Fruit fly (Drosophila melanogaster) whole organism, embryonic: Measurements from ENCODE around the gene CG17145.

Source experiments
- Abd-B ChIP-seq: fragments of 200-800 bp; sonication (Bioruptor generic); optimal IDR thresholded peaks from 2 replicates; lab custom pipeline; 2018; ENCODE audit warnings: missing biosample characterization, mild to moderate bottlenecking, missing genetic modification characterization, moderate library complexity
- Bdp1 ChIP-seq: fragments of 200-800 bp; sonication (Bioruptor generic); optimal IDR thresholded peaks from 3 replicates; lab custom pipeline; 2016; ENCODE audit warnings: missing biosample characterization, missing genetic modification characterization
- CG11560 ChIP-seq: fragments of 200-800 bp; sonication (Bioruptor generic); IDR thresholded peaks from 3 replicates; pipeline ENCODE4 v1.3.6; 2022; ENCODE audit warnings: missing biosample characterization, missing genetic modification characterization
- CG11723 ChIP-seq: fragments of 200-800 bp; sonication (Bioruptor generic); optimal IDR thresholded peaks from 2 replicates; lab custom pipeline; 2017; ENCODE audit warnings: missing biosample characterization, mild to moderate bottlenecking, missing genetic modification characterization
- CG12659 ChIP-seq: fragments of 200-800 bp; sonication (Bioruptor generic); optimal IDR thresholded peaks from 3 replicates; lab custom pipeline; 2017; ENCODE audit warnings: mild to moderate bottlenecking, missing biosample characterization, missing genetic modification reagents, missing genetic modification characterization
- CG13624 ChIP-seq: fragments of 200-800 bp; sonication (Bioruptor generic); optimal IDR thresholded peaks from 2 replicates; lab custom pipeline; 2016; ENCODE audit warnings: missing biosample characterization, missing genetic modification characterization
- CG16863 ChIP-seq: fragments of 200-800 bp; sonication (Bioruptor generic); optimal IDR thresholded peaks from 3 replicates; lab custom pipeline; 2016; ENCODE audit warnings: missing biosample characterization, missing genetic modification characterization
- CG17186 ChIP-seq: fragments of 200-800 bp; sonication (Bioruptor generic); optimal IDR thresholded peaks from 3 replicates; lab custom pipeline; 2017; ENCODE audit warnings: missing biosample characterization, missing genetic modification reagents, missing genetic modification characterization
- CG17568 ChIP-seq: fragments of 200-800 bp; sonication (Bioruptor generic); optimal IDR thresholded peaks from 2 replicates; lab custom pipeline; 2018; ENCODE audit warnings: missing biosample characterization, mild to moderate bottlenecking, missing genetic modification characterization, moderate library complexity
- CG17802 ChIP-seq: fragments of 200-800 bp; sonication (Bioruptor generic); optimal IDR thresholded peaks from 2 replicates; lab custom pipeline; 2018; ENCODE audit warnings: missing biosample characterization, mild to moderate bottlenecking, missing genetic modification characterization, moderate library complexity
- CG18764 ChIP-seq: fragments of 200-800 bp; sonication (Bioruptor generic); optimal IDR thresholded peaks from 3 replicates; lab custom pipeline; 2016; ENCODE audit warnings: missing biosample characterization, missing genetic modification characterization
- CG2120 ChIP-seq: fragments of 200-800 bp; sonication (Bioruptor generic); optimal IDR thresholded peaks from 3 replicates; lab custom pipeline; 2016; ENCODE audit warnings: missing biosample characterization, missing genetic modification characterization
- CG31441 ChIP-seq: fragments of 200-800 bp; sonication (Bioruptor generic); IDR thresholded peaks from 2 replicates; pipeline ENCODE4 v1.3.6; 2022; ENCODE audit warnings: missing biosample characterization, missing genetic modification characterization
- CG3407 ChIP-seq: fragments of 200-800 bp; sonication (Bioruptor generic); optimal IDR thresholded peaks from 2 replicates; lab custom pipeline; 2018; ENCODE audit warnings: missing biosample characterization, mild to moderate bottlenecking, missing genetic modification characterization
- CG4282 ChIP-seq: fragments of 200-800 bp; sonication (Bioruptor generic); optimal IDR thresholded peaks from 2 replicates; lab custom pipeline; 2016; ENCODE audit warnings: missing biosample characterization, missing genetic modification characterization
- CG4854 ChIP-seq: fragments of 200-800 bp; sonication (Bioruptor generic); optimal IDR thresholded peaks from 2 replicates; lab custom pipeline; 2016; ENCODE audit warnings: missing biosample characterization, missing genetic modification characterization, inconsistent platforms
- CG6689 ChIP-seq: fragments of 200-800 bp; sonication (Bioruptor generic); IDR thresholded peaks from 2 replicates; pipeline ENCODE4 v1.3.6; 2022; ENCODE audit warnings: missing biosample characterization, missing genetic modification characterization
- CG6813 ChIP-seq: fragments of 200-800 bp; sonication (Bioruptor generic); optimal IDR thresholded peaks from 2 replicates; lab custom pipeline; 2017; ENCODE audit warnings: missing biosample characterization, missing genetic modification characterization, mild to moderate bottlenecking, moderate library complexity, missing genetic modification reagents
- CG8388 ChIP-seq: fragments of 200-800 bp; sonication (Bioruptor generic); optimal IDR thresholded peaks from 2 replicates; lab custom pipeline; 2019; ENCODE audit warnings: missing biosample characterization, mild to moderate bottlenecking, missing genetic modification characterization, moderate library complexity
- CG8765 ChIP-seq: fragments of 200-800 bp; sonication (Bioruptor generic); IDR thresholded peaks from 2 replicates; pipeline ENCODE4 v1.3.6; 2022; ENCODE audit warnings: missing biosample characterization, missing genetic modification characterization
- CrebB ChIP-seq: fragments of 200-800 bp; sonication (Bioruptor generic); optimal IDR thresholded peaks from 3 replicates; lab custom pipeline; 2018; ENCODE audit warnings: missing biosample characterization, mild to moderate bottlenecking, missing genetic modification characterization
- Dfd ChIP-seq, 2 experiments: fragments of >200 bp; optimal IDR thresholded peaks; 2 replicates each; lab custom pipeline; 2017; ENCODE audit warnings: missing biosample characterization in 2 of 2, missing genetic modification characterization in 2 of 2
- Meics ChIP-seq: fragments of 200-800 bp; sonication (Bioruptor generic); optimal IDR thresholded peaks from 2 replicates; lab custom pipeline; 2017; ENCODE audit warnings: missing biosample characterization, mild to moderate bottlenecking, missing genetic modification characterization
- Oaz ChIP-seq: fragments of 200-800 bp; sonication (Bioruptor generic); IDR thresholded peaks from 2 replicates; pipeline ENCODE4 v1.3.6; 2022; ENCODE audit warnings: missing biosample characterization, missing genetic modification characterization
- Ravus ChIP-seq: fragments of 200-800 bp; sonication (Bioruptor generic); IDR thresholded peaks from 2 replicates; pipeline ENCODE4 v1.3.6; 2022; ENCODE audit warnings: missing biosample characterization, missing genetic modification characterization
- az2 ChIP-seq: fragments of 200-800 bp; sonication (Bioruptor generic); optimal IDR thresholded peaks from 3 replicates; lab custom pipeline; 2016; ENCODE audit warnings: missing biosample characterization, missing genetic modification characterization
- corto ChIP-seq: fragments of 200-800 bp; sonication (Bioruptor generic); optimal IDR thresholded peaks from 2 replicates; lab custom pipeline; 2016; ENCODE audit warnings: missing biosample characterization, mild to moderate bottlenecking, missing genetic modification characterization, moderate library complexity
- croc ChIP-seq: fragments of 200-800 bp; sonication (Bioruptor generic); conservative IDR thresholded peaks from 3 replicates; pipeline ENCODE4 v1.3.6; 2022; ENCODE audit warnings: missing biosample characterization, missing genetic modification characterization
- crp ChIP-seq, 2 experiments: fragments of 200-800 bp; sonication (Bioruptor generic); optimal IDR thresholded peaks; 2 replicates in 1 of 2; 3 replicates in 1 of 2; lab custom pipeline; 2017; ENCODE audit warnings: missing biosample characterization in 2 of 2, missing genetic modification characterization in 2 of 2, mild to moderate bottlenecking in 1 of 2, moderate library complexity in 1 of 2
- danr ChIP-seq: fragments of 200-800 bp; sonication (Bioruptor generic); IDR thresholded peaks from 2 replicates; pipeline ENCODE4 v1.3.6; 2022; ENCODE audit warnings: missing biosample characterization, missing genetic modification characterization
- dmrt99B ChIP-seq: fragments of 200-800 bp; sonication (Bioruptor generic); optimal IDR thresholded peaks from 2 replicates; lab custom pipeline; 2018; ENCODE audit warnings: missing biosample characterization, mild to moderate bottlenecking, missing genetic modification characterization, moderate library complexity
- grn ChIP-seq: fragments of 200-800 bp; sonication (Bioruptor generic); optimal IDR thresholded peaks from 3 replicates; lab custom pipeline; 2017; ENCODE audit warnings: missing biosample characterization, missing genetic modification characterization
- hb ChIP-seq: fragments of 200-800 bp; sonication (Bioruptor generic); IDR thresholded peaks from 3 replicates; pipeline ENCODE4 v1.3.6; 2022; ENCODE audit warnings: missing biosample characterization, missing genetic modification characterization; ENCODE audit not compliant: partially characterized antibody
- hbn ChIP-seq: fragments of 200-800 bp; sonication (Bioruptor generic); IDR thresholded peaks from 2 replicates; pipeline ENCODE4 v1.3.6; 2022; ENCODE audit warnings: missing biosample characterization, missing genetic modification characterization; ENCODE audit not compliant: partially characterized antibody
- inv ChIP-seq: fragments of 200-800 bp; sonication (Bioruptor generic); IDR thresholded peaks from 2 replicates; pipeline ENCODE4 v1.3.6; 2022; ENCODE audit warnings: missing biosample characterization, missing genetic modification characterization; ENCODE audit not compliant: partially characterized antibody
- jumu ChIP-seq: fragments of 200-800 bp; sonication (Bioruptor generic); optimal IDR thresholded peaks from 3 replicates; lab custom pipeline; 2016; ENCODE audit warnings: missing biosample characterization, missing genetic modification characterization
- nerfin-2 ChIP-seq: fragments of 200-800 bp; sonication (Bioruptor generic); IDR thresholded peaks from 2 replicates; pipeline ENCODE4 v1.3.6; 2022; ENCODE audit warnings: missing biosample characterization, missing genetic modification characterization; ENCODE audit not compliant: partially characterized antibody
- otp ChIP-seq: fragments of 200-800 bp; sonication (Bioruptor generic); IDR thresholded peaks from 3 replicates; pipeline ENCODE4, ENCODE4 v1.3.6; 2022; ENCODE audit warnings: missing biosample characterization, missing genetic modification characterization
- pita ChIP-seq: fragments of 200-800 bp; sonication (Bioruptor generic); optimal IDR thresholded peaks from 2 replicates; lab custom pipeline; 2017; ENCODE audit warnings: missing biosample characterization, mild to moderate bottlenecking, missing genetic modification characterization
- pros ChIP-seq: fragments of 200-800 bp; sonication (Bioruptor generic); optimal IDR thresholded peaks from 3 replicates; lab custom pipeline; 2019; ENCODE audit warnings: missing biosample characterization, mild to moderate bottlenecking, missing genetic modification characterization, moderate library complexity
- psq ChIP-seq: fragments of 200-800 bp; sonication (Bioruptor generic); optimal IDR thresholded peaks from 2 replicates; lab custom pipeline; 2017; ENCODE audit warnings: missing biosample characterization, missing genetic modification characterization
- ro ChIP-seq: fragments of 200-800 bp; sonication (Bioruptor generic); IDR thresholded peaks from 2 replicates; pipeline ENCODE4 v1.3.6; 2022; ENCODE audit warnings: missing biosample characterization, missing genetic modification characterization
- seq ChIP-seq: fragments of 200-800 bp; sonication (Bioruptor generic); IDR thresholded peaks from 2 replicates; pipeline ENCODE4 v1.3.6; 2022; ENCODE audit warnings: missing biosample characterization, missing genetic modification characterization
- sima ChIP-seq: fragments of 200-800 bp; sonication (Bioruptor generic); optimal IDR thresholded peaks from 2 replicates; lab custom pipeline; 2016; ENCODE audit warnings: missing biosample characterization, missing genetic modification characterization
- so ChIP-seq: fragments of 200-800 bp; sonication (Bioruptor generic); IDR thresholded peaks from 3 replicates; pipeline ENCODE4 v1.3.6; 2022; ENCODE audit warnings: missing biosample characterization, missing genetic modification characterization
- stc ChIP-seq: fragments of 200-800 bp; sonication (Bioruptor generic); IDR thresholded peaks from 2 replicates; pipeline ENCODE4 v1.3.6; 2022; ENCODE audit warnings: missing biosample characterization, missing genetic modification characterization
- unc-4 ChIP-seq: fragments of 200-800 bp; sonication (Bioruptor generic); IDR thresholded peaks from 2 replicates; pipeline ENCODE4 v1.3.6; 2022; ENCODE audit warnings: missing biosample characterization, missing genetic modification characterization; ENCODE audit not compliant: partially characterized antibody
- zfh1 ChIP-seq: fragments of 200-800 bp; sonication (Bioruptor generic); IDR thresholded peaks from 3 replicates; pipeline ENCODE4 v1.3.6; 2022; ENCODE audit warnings: missing biosample characterization, missing genetic modification characterization
- zfh2 ChIP-seq: fragments of 200-800 bp; sonication (Bioruptor generic); optimal IDR thresholded peaks from 2 replicates; lab custom pipeline; 2016; ENCODE audit warnings: missing biosample characterization, missing genetic modification characterization

Gene CG17145

DNA sequence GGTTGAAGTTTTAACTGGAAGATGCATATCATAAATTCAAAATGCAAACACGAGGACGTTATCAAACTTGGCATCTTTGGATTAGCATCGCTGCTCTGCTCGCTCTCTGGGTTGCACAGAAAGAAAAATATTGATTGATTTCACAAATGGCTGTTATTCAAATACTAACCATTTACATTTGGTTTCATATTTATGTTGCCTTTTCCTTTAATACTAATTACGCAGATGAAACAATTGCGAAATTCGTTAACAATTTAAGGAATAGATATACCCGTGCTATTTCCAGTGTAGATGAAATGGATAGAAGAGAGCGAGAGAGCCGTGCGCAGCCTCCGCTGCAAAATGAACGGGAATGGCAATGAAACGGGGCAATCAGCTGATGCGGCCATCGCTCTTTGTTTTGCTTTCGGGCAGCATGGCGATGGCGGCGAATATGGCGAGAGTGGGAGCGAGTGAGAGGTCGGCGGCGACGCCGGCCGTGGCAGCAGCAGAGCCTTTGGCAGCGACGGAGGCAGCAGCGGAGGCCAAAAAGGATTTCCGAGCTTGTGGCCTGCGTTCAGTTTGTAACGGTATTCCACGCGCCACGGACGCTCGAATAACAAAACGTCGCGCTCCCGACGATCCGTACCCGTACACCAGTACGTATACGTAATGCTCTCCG lies 26.0 kb downstream of the CG17145 start, which contains the start of gene rdgC (continued):
- TF ChIP-seq CG2120 (peak; percentile 97), CG8765 (GFP tag; lab: Robert Waterston, UW) (peak; percentile 62; the same call in 1 of the 2 replicates), hb (no peak), Meics (GFP tag; lab: Kevin White, UChicago) (peak; percentile 97), CG18764 (GFP tag; lab: Kevin White, UChicago) (peak; percentile 95), Bdp1 (GFP tag; lab: Kevin White, UChicago) (peak; percentile 86), Oaz (peak; percentile 94), CG6689 (GFP tag; lab: Robert Waterston, UW) (peak; percentile 96), zfh2 (GFP tag; lab: Kevin White, UChicago) (peak; percentile 93), CG31441 (GFP tag; lab: Robert Waterston, UW) (peak; percentile 95), Dfd (GFP tag; optimal IDR thresholded peaks at IDR 0.05; lab: Kevin White, UChicago) (no peak), CG11560 (tag; lab: Robert Waterston, UW) (peak; percentile 83), dmrt99B (tag; lab: Kevin White, UChicago) (peak; percentile 98), CG8388 (peak; percentile 92), nerfin-2 (no peak), CG17568 (GFP tag; lab: Kevin White, UChicago) (peak; percentile 94), Ravus (GFP tag; lab: Robert Waterston, UW) (peak; percentile 88), crp (GFP tag; optimal IDR thresholded peaks at IDR 0.05; lab: Kevin White, UChicago) (peak in 1 of 2 experiments; percentile 70), CG13624 (GFP tag; lab: Kevin White, UChicago) (peak; percentile 97), zfh1 (GFP tag; lab: Robert Waterston, UW) (peak; percentile 97), pros (GFP tag; lab: Kevin White, UChicago) (no peak), otp (GFP tag; lab: Robert Waterston, UW) (peak; percentile 94), pita (GFP tag; lab: Kevin White, UChicago) (no peak), inv (GFP tag; lab: Robert Waterston, UW) (no peak), CG4282 (peak; percentile 82), hbn (GFP tag; lab: Robert Waterston, UW) (no peak), grn (GFP tag; lab: Kevin White, UChicago) (peak; percentile 89), sima (GFP tag; lab: Kevin White, UChicago) (peak; percentile 72), ro (GFP tag; lab: Robert Waterston, UW) (peak; percentile 82), so (GFP tag; lab: Robert Waterston, UW) (peak; percentile 96), corto (GFP tag; lab: Kevin White, UChicago) (peak; percentile 19), Abd-B (peak; percentile 96), CG3407 (GFP tag; lab: Kevin White, UChicago) (peak; percentile 85), CG11723 (GFP tag; lab: Kevin White, UChicago) (peak; percentile 81), danr (GFP tag; lab: Robert Waterston, UW) (peak; percentile 88), CG17186 (GFP tag; lab: Kevin White, UChicago) (peak; percentile 77), psq (peak; percentile 78), CG6813 (GFP tag; lab: Kevin White, UChicago) (peak; percentile 94), seq (GFP tag; lab: Robert Waterston, UW) (peak; percentile 95), unc-4 (GFP tag; lab: Robert Waterston, UW) (0 out of 2 replicates have a peak, but pooled peaks have one; percentile 28), stc (GFP tag; lab: Robert Waterston, UW) (peak; percentile 97), az2 (GFP tag; lab: Kevin White, UChicago) (peak; percentile 94), CG17802 (peak; percentile 85), CrebB (tag; lab: Kevin White, UChicago) (peak; percentile 95), CG12659 (GFP tag; lab: Kevin White, UChicago) (peak; percentile 96), CG4854 (GFP tag; lab: Kevin White, UChicago) (peak; percentile 94), jumu (GFP tag; lab: Kevin White, UChicago) (peak; percentile 95), croc (GFP tag; lab: Robert Waterston, UW) (peak; percentile 87), CG16863 (peak; percentile 92)
